Worm (Caenorhabditis elegans) whole organism, young adult: ENCODE measurements around the gene flp-19.

Experiments used
- C06A6.2 ChIP-seq: fragments of 200-800 bp; sonication (Bioruptor generic); conservative IDR thresholded peaks from 2 replicates; pipeline ENCODE4 v1.3.6; 2022; ENCODE audit warnings: missing genetic modification characterization, missing compliant biosample characterization
- F33H1.4 ChIP-seq: fragments of 200-800 bp; sonication (Bioruptor generic); IDR thresholded peaks from 2 replicates; pipeline ENCODE4 v1.3.6; 2022; ENCODE audit warnings: missing genetic modification reagents, missing genetic modification characterization, missing compliant biosample characterization
- F39B2.1 ChIP-seq: fragments of 200-800 bp; sonication (Bioruptor generic); IDR thresholded peaks from 2 replicates; pipeline ENCODE4 v1.3.6; 2022; ENCODE audit warnings: missing genetic modification reagents, missing genetic modification characterization, missing compliant biosample characterization
- K12H6.12 ChIP-seq: fragments of 200-800 bp; sonication (Bioruptor generic); optimal IDR thresholded peaks from 2 replicates; lab custom pipeline; 2018; ENCODE audit warnings: mild to moderate bottlenecking, missing genetic modification characterization, missing compliant biosample characterization
- Y53F4B.3 ChIP-seq: fragments of 200-800 bp; sonication (Bioruptor generic); IDR thresholded peaks from 2 replicates; pipeline ENCODE4 v1.3.6; 2022; ENCODE audit warnings: missing genetic modification reagents, missing genetic modification characterization, missing compliant biosample characterization
- Y53G8AR.9 ChIP-seq: fragments of 200-800 bp; sonication (Bioruptor generic); conservative IDR thresholded peaks from 2 replicates; pipeline ENCODE4 v1.3.6; 2022; ENCODE audit warnings: missing genetic modification reagents, missing genetic modification characterization, missing compliant biosample characterization
- attf-5 ChIP-seq: fragments of 200-800 bp; sonication (Bioruptor generic); optimal IDR thresholded peaks from 2 replicates; lab custom pipeline; 2018; ENCODE audit warnings: mild to moderate bottlenecking, missing genetic modification characterization, missing compliant biosample characterization
- ceh-40 ChIP-seq: fragments of 200-800 bp; sonication (Bioruptor generic); IDR thresholded peaks from 2 replicates; pipeline ENCODE4 v1.3.6; 2022; ENCODE audit warnings: missing genetic modification characterization, missing compliant biosample characterization
- ceh-58 ChIP-seq: fragments of 200-800 bp; sonication (Bioruptor generic); IDR thresholded peaks from 2 replicates; pipeline ENCODE4 v1.3.6; 2022; ENCODE audit warnings: missing genetic modification characterization, missing compliant biosample characterization
- ceh-79 ChIP-seq: sonication (generic microtip); optimal IDR thresholded peaks from 2 replicates; lab custom pipeline; 2017; ENCODE audit warnings: mild to moderate bottlenecking, missing genetic modification characterization, missing compliant biosample characterization
- die-1 ChIP-seq: sonication (generic microtip); optimal IDR thresholded peaks from 2 replicates; lab custom pipeline; 2016; ENCODE audit warnings: missing genotype, mild to moderate bottlenecking, missing genetic modification characterization, missing compliant biosample characterization
- dpl-1 ChIP-seq: fragments of 150-350 bp; optimal IDR thresholded peaks from 2 replicates; lab custom pipeline; 2014; ENCODE audit warnings: missing biosample characterization, missing genetic modification reagents, missing genetic modification characterization
- egl-44 ChIP-seq: fragments of 200-800 bp; sonication (Bioruptor generic); IDR thresholded peaks from 2 replicates; pipeline ENCODE4 v1.3.6; 2022; ENCODE audit warnings: missing genetic modification reagents, missing genetic modification characterization, missing compliant biosample characterization
- ets-4 ChIP-seq: fragments of 200-800 bp; sonication (Bioruptor generic); optimal IDR thresholded peaks from 2 replicates; lab custom pipeline; 2018; ENCODE audit warnings: mild to moderate bottlenecking, missing genetic modification characterization, missing compliant biosample characterization
- gei-17 ChIP-seq: fragments of 200-800 bp; sonication (Bioruptor generic); optimal IDR thresholded peaks from 2 replicates; lab custom pipeline; 2018; ENCODE audit warnings: mild to moderate bottlenecking, missing genetic modification characterization, missing compliant biosample characterization
- hlh-26 ChIP-seq: fragments of 200-800 bp; sonication (Bioruptor generic); conservative IDR thresholded peaks from 2 replicates; pipeline ENCODE4 v1.3.6; 2022; ENCODE audit warnings: missing genetic modification reagents, missing genetic modification characterization, missing compliant biosample characterization
- lag-1 ChIP-seq: fragments of 200-800 bp; sonication (Bioruptor generic); IDR thresholded peaks from 2 replicates; pipeline ENCODE4 v1.3.6; 2022; ENCODE audit warnings: missing genetic modification reagents, missing genetic modification characterization, missing compliant biosample characterization
- lir-1 ChIP-seq: fragments of 200-800 bp; sonication (Bioruptor generic); conservative IDR thresholded peaks from 2 replicates; pipeline ENCODE4 v1.3.6; 2022; ENCODE audit warnings: missing genetic modification reagents, missing genetic modification characterization, missing compliant biosample characterization
- lsl-1 ChIP-seq: fragments of 200-800 bp; sonication (Bioruptor generic); optimal IDR thresholded peaks from 2 replicates; lab custom pipeline; 2018; ENCODE audit warnings: mild to moderate bottlenecking, missing genetic modification characterization, moderate library complexity, missing compliant biosample characterization
- madf-6 ChIP-seq: fragments of 200-800 bp; sonication (Bioruptor generic); IDR thresholded peaks from 2 replicates; pipeline ENCODE4 v1.3.6; 2022; ENCODE audit warnings: missing genetic modification reagents, missing genetic modification characterization, missing compliant biosample characterization
- madf-8 ChIP-seq: fragments of 200-800 bp; sonication (Bioruptor generic); conservative IDR thresholded peaks from 2 replicates; pipeline ENCODE4 v1.3.6; 2022; ENCODE audit warnings: missing genetic modification reagents, missing genetic modification characterization, missing compliant biosample characterization
- nfyb-1 ChIP-seq: fragments of 200-800 bp; sonication (Bioruptor generic); IDR thresholded peaks from 2 replicates; pipeline ENCODE4 v1.3.6; 2022; ENCODE audit warnings: missing genetic modification reagents, missing genetic modification characterization, missing compliant biosample characterization
- nhr-120 ChIP-seq: fragments of 200-800 bp; sonication (Bioruptor generic); IDR thresholded peaks from 2 replicates; pipeline ENCODE4 v1.3.6; 2022; ENCODE audit warnings: missing genetic modification characterization, missing compliant biosample characterization
- nhr-179 ChIP-seq: sonication (generic microtip); optimal IDR thresholded peaks from 2 replicates; lab custom pipeline; 2016; ENCODE audit warnings: mild to moderate bottlenecking, missing genetic modification characterization, missing compliant biosample characterization
- rcor-1 ChIP-seq: fragments of 200-800 bp; sonication (Bioruptor generic); IDR thresholded peaks from 2 replicates; pipeline ENCODE4 v1.3.6; 2022; ENCODE audit warnings: missing genetic modification reagents, missing genetic modification characterization, missing compliant biosample characterization
- rec-8 ChIP-seq, 2 experiments: sonication (generic microtip); optimal IDR thresholded peaks; 2 replicates each; lab custom pipeline; 2016; ENCODE audit warnings: mild to moderate bottlenecking in 2 of 2, missing genetic modification characterization in 2 of 2, missing genetic modification reagents in 2 of 2, missing genotype in 2 of 2, missing biosample characterization in 1 of 2, missing compliant biosample characterization in 1 of 2, moderate library complexity in 1 of 2
- rpc-1 ChIP-seq, 2 experiments: fragments of 150-350 bp in 1 of 2; sonication (generic microtip) in 1 of 2; optimal IDR thresholded peaks; 2 replicates each; lab custom pipeline; 2014 to 2018; ENCODE audit warnings: missing biosample characterization in 1 of 2, missing genetic modification characterization in 1 of 2, missing genetic modification reagents in 1 of 2, missing genotype in 1 of 2
- sdz-38 ChIP-seq: sonication (generic microtip); optimal IDR thresholded peaks from 2 replicates; lab custom pipeline; 2016; ENCODE audit warnings: missing genotype, missing genetic modification characterization, missing compliant biosample characterization
- snpc-1.3 ChIP-seq: sonication (generic microtip); optimal IDR thresholded peaks from 2 replicates; lab custom pipeline; 2017; ENCODE audit warnings: missing genetic modification characterization, mild to moderate bottlenecking, missing compliant biosample characterization, antibody characterized with exemption, moderate library complexity, missing genotype, missing genetic modification reagents; ENCODE audit not compliant: insufficient read depth
- somi-1 ChIP-seq: fragments of 200-800 bp; sonication (Bioruptor generic); optimal IDR thresholded peaks from 2 replicates; lab custom pipeline; 2018; ENCODE audit warnings: mild to moderate bottlenecking, missing genetic modification characterization, missing compliant biosample characterization
- sptf-2 ChIP-seq: fragments of 200-800 bp; sonication (Bioruptor generic); optimal IDR thresholded peaks from 2 replicates; lab custom pipeline; 2018; ENCODE audit warnings: mild to moderate bottlenecking, missing genetic modification characterization, missing compliant biosample characterization
- tbx-9 ChIP-seq: sonication (generic microtip); optimal IDR thresholded peaks from 2 replicates; lab custom pipeline; 2016; ENCODE audit warnings: borderline replicate concordance, missing genetic modification characterization, inconsistent platforms, missing compliant biosample characterization
- tlf-1 ChIP-seq: fragments of 200-800 bp; sonication (Bioruptor generic); optimal IDR thresholded peaks from 2 replicates; lab custom pipeline; 2018; ENCODE audit warnings: mild to moderate bottlenecking, missing genetic modification characterization, missing compliant biosample characterization
- zfh-2 ChIP-seq: fragments of 200-800 bp; sonication (Bioruptor generic); conservative IDR thresholded peaks from 2 replicates; pipeline ENCODE4 v1.3.6; 2022; ENCODE audit warnings: missing genetic modification reagents, missing genetic modification characterization, missing compliant biosample characterization
- zim-3 ChIP-seq: sonication (generic microtip); optimal IDR thresholded peaks from 2 replicates; lab custom pipeline; 2017; ENCODE audit warnings: mild to moderate bottlenecking, missing genetic modification characterization, moderate library complexity, missing compliant biosample characterization
- ztf-18 ChIP-seq: sonication (generic microtip); optimal IDR thresholded peaks from 2 replicates; lab custom pipeline; 2016; ENCODE audit warnings: missing genotype, mild to moderate bottlenecking, missing genetic modification characterization, missing compliant biosample characterization
- ztf-3 ChIP-seq: fragments of 200-800 bp; sonication (Bioruptor generic); optimal IDR thresholded peaks from 2 replicates; lab custom pipeline; 2018; ENCODE audit warnings: mild to moderate bottlenecking, missing genetic modification characterization, missing compliant biosample characterization

flp-19 gene

ce11 chrX:10599719-10600155 lies 4.7 kb upstream of the flp-19 start:
- TF ChIP-seq rec-8 (tag; optimal IDR thresholded peaks at IDR 0.05; lab: Kevin White, UChicago) = no peak
- no peak for TF ChIP-seq tlf-1
- no peak for TF ChIP-seq ztf-18 (tag; lab: Kevin White, UChicago)
- no peak for TF ChIP-seq dpl-1 (GFP tag; lab: Kevin White, UChicago)
- no peak for TF ChIP-seq rcor-1 (GFP tag; lab: Robert Waterston, UW)
- no peak for TF ChIP-seq lag-1 (GFP tag; lab: Robert Waterston, UW)
- no peak for TF ChIP-seq zim-3
- no peak for TF ChIP-seq sdz-38 (tag; lab: Kevin White, UChicago)
- no peak for TF ChIP-seq egl-44
- no peak for TF ChIP-seq hlh-26 (GFP tag; lab: Robert Waterston, UW)
- TF ChIP-seq ztf-3 (GFP tag; lab: Kevin White, UChicago) = no peak
- TF ChIP-seq rpc-1 (optimal IDR thresholded peaks at IDR 0.05; lab: Kevin White, UChicago) = no peak
- TF ChIP-seq rpc-1 (tag; optimal IDR thresholded peaks at IDR 0.05; lab: Kevin White, UChicago) = no peak
- TF ChIP-seq K12H6.12 (tag; lab: Kevin White, UChicago) = no peak
- no peak for TF ChIP-seq ceh-40 (GFP tag; lab: Robert Waterston, UW)
- TF ChIP-seq Y53F4B.3 (GFP tag; lab: Robert Waterston, UW) = no peak
- TF ChIP-seq nhr-179 (tag; lab: Kevin White, UChicago) = no peak
- no peak for TF ChIP-seq F33H1.4 (GFP tag; lab: Robert Waterston, UW)
- no peak for TF ChIP-seq attf-5 (GFP tag; lab: Kevin White, UChicago)
- TF ChIP-seq somi-1 (GFP tag; lab: Kevin White, UChicago) = no peak
- TF ChIP-seq, all 124 proteins: peak for 0

ce11 chrX:10609878-10610277 lies 5.4 kb downstream of the flp-19 start:
- no peak for TF ChIP-seq ceh-79 (tag; lab: Kevin White, UChicago)
- no peak for TF ChIP-seq madf-6
- no peak for TF ChIP-seq lsl-1 (GFP tag; lab: Kevin White, UChicago)
- TF ChIP-seq madf-8 (GFP tag; lab: Robert Waterston, UW) = no peak
- TF ChIP-seq, all 124 proteins: peak for 0

- TF ChIP-seq sdz-38 (tag; lab: Kevin White, UChicago) (no peak), die-1 (tag; lab: Kevin White, UChicago) (no peak), tbx-9 (tag; lab: Kevin White, UChicago) (no peak), snpc-1.3 (no peak)
These were observed 7.9 kb downstream of the flp-19 start for ce11 chrX:10612355-10612754.

ce11 chrX:10616041-10616440 lies 11.6 kb downstream of the flp-19 start:
- TF ChIP-seq C06A6.2 (no peak), lir-1 (no peak), zfh-2 (GFP tag; lab: Robert Waterston, UW) (no peak), F39B2.1 (GFP tag; lab: Robert Waterston, UW) (no peak), ets-4 (GFP tag; lab: Kevin White, UChicago) (no peak), ceh-40 (GFP tag; lab: Robert Waterston, UW) (no peak), ceh-58 (GFP tag; lab: Robert Waterston, UW) (no peak), gei-17 (no peak), lsl-1 (GFP tag; lab: Kevin White, UChicago) (no peak), nfyb-1 (GFP tag; lab: Robert Waterston, UW) (no peak), nhr-120 (GFP tag; lab: Robert Waterston, UW) (no peak), sdz-38 (tag; lab: Kevin White, UChicago) (no peak), Y53G8AR.9 (GFP tag; lab: Robert Waterston, UW) (no peak), sptf-2 (GFP tag; lab: Kevin White, UChicago) (no peak), tlf-1 (no peak), zim-3 (no peak)
- TF ChIP-seq, all 124 proteins: peak for 0
